Fruit fly (Drosophila melanogaster): ENCODE results near the gene CG9641.

CG9641 gene

dm6 chr2L:3001953-3002352 lies 25.3 kb upstream of the CG9641 start:
- TF ChIP-seq slp2 (GFP tag; optimal IDR thresholded peaks at IDR 0.05) (no peak), E2f2 (GFP tag; IDR thresholded peaks at IDR 0.05) (no peak), PHDP (tag; optimal IDR thresholded peaks at IDR 0.05) (no peak), Hr39 (optimal IDR thresholded peaks at IDR 0.05) (no peak), gem (tag; optimal IDR thresholded peaks at IDR 0.05) (peak; percentile 22), psq (GFP tag; optimal IDR thresholded peaks at IDR 0.05) (no peak), CG8359 (GFP tag; optimal IDR thresholded peaks at IDR 0.05; ENCODE audit: borderline replicate concordance) (no peak), Xrp1 (GFP tag; IDR thresholded peaks at IDR 0.05) (peak; percentile 9; the same call in 1 of the 2 replicates), CG8478 (optimal IDR thresholded peaks at IDR 0.05) (no peak), B-H1 (GFP tag; IDR thresholded peaks at IDR 0.05) (no peak), CG7928 (GFP tag; optimal IDR thresholded peaks at IDR 0.05) (no peak), Sox102F (GFP tag; optimal IDR thresholded peaks at IDR 0.05) (peak; percentile 13), CG12769 (tag; optimal IDR thresholded peaks at IDR 0.05) (no peak), so (GFP tag; IDR thresholded peaks at IDR 0.05) (no peak), seq (GFP tag; IDR thresholded peaks at IDR 0.05) (no peak), YL-1 (GFP tag; optimal IDR thresholded peaks at IDR 0.05) (no peak), Mad (GFP tag; optimal IDR thresholded peaks at IDR 0.05) (no peak), sens (GFP tag) (peak; percentile 50), CG15514 (GFP tag; optimal IDR thresholded peaks at IDR 0.05) (no peak), Atf6 (GFP tag; IDR thresholded peaks at IDR 0.05) (no peak), Ets65A (GFP tag) (peak; percentile 49)

dm6 chr2L:3000517-3000934 lies 23.9 kb upstream of the CG9641 start:
- TF ChIP-seq CG32532 (GFP tag; IDR thresholded peaks at IDR 0.05), result no peak
- peak; percentile 54; the same call in 1 of the 4 replicates for TF ChIP-seq Dll (GFP tag; IDR thresholded peaks at IDR 0.05; ENCODE audit: partially characterized antibody)
- 0 out of 2 replicates have a peak, but pooled peaks have one; percentile 35 for TF ChIP-seq sna (GFP tag; IDR thresholded peaks at IDR 0.05; ENCODE audit: partially characterized antibody)
- TF ChIP-seq tup (GFP tag; optimal IDR thresholded peaks at IDR 0.05), result no peak
- no peak for TF ChIP-seq pzg (GFP tag; optimal IDR thresholded peaks at IDR 0.05)
- no peak for TF ChIP-seq Hr39 (optimal IDR thresholded peaks at IDR 0.05)
- TF ChIP-seq Doc3 (GFP tag; IDR thresholded peaks at IDR 0.05; ENCODE audit: partially characterized antibody), result peak; percentile 49; the same call in 2 of the 3 replicates
- TF ChIP-seq kah (GFP tag; optimal IDR thresholded peaks at IDR 0.05), result peak; percentile 79
- no peak for TF ChIP-seq so (GFP tag; IDR thresholded peaks at IDR 0.05)
- TF ChIP-seq Mes4 (GFP tag; optimal IDR thresholded peaks at IDR 0.05), result no peak
- no peak for TF ChIP-seq hth (optimal IDR thresholded peaks at IDR 0.05)
- TF ChIP-seq amos (GFP tag; IDR thresholded peaks at IDR 0.05; ENCODE audit: partially characterized antibody), result peak; percentile 20; the same call in 1 of the 2 replicates
- peak; percentile 82 for TF ChIP-seq CG4360 (GFP tag; IDR thresholded peaks at IDR 0.05)
- no peak for TF ChIP-seq insv (GFP tag; optimal IDR thresholded peaks at IDR 0.05)
- TF ChIP-seq CG13775 (GFP tag; optimal IDR thresholded peaks at IDR 0.05), result no peak
- no peak for TF ChIP-seq Chrac-16 (GFP tag; optimal IDR thresholded peaks at IDR 0.05)
- peak; percentile 31; the same call in 1 of the 2 replicates for TF ChIP-seq CG2129 (GFP tag; IDR thresholded peaks at IDR 0.05; ENCODE audit: partially characterized antibody)
- TF ChIP-seq Oli (tag; optimal IDR thresholded peaks at IDR 0.05), result no peak
- peak; percentile 43 for TF ChIP-seq CG1832 (GFP tag; optimal IDR thresholded peaks at IDR 0.05)
- TF ChIP-seq D (optimal IDR thresholded peaks at IDR 0.05), result peak; percentile 91
- no peak for TF ChIP-seq D (GFP tag; optimal IDR thresholded peaks at IDR 0.05)
- no peak for TF ChIP-seq CG1529 (GFP tag; optimal IDR thresholded peaks at IDR 0.05)
- TF ChIP-seq CG6791 (GFP tag; IDR thresholded peaks at IDR 0.05; ENCODE audit: partially characterized antibody), result 0 out of 3 replicates have a peak, but pooled peaks have one; percentile 4
- no peak for TF ChIP-seq CG4820 (GFP tag; optimal IDR thresholded peaks at IDR 0.05)
- no peak for TF ChIP-seq tio (GFP tag; optimal IDR thresholded peaks at IDR 0.05)
- TF ChIP-seq CG31224 (GFP tag; IDR thresholded peaks at IDR 0.05), result no peak
- TF ChIP-seq CG16813 (GFP tag; IDR thresholded peaks at IDR 0.05; ENCODE audit: partially characterized antibody), result peak; percentile 31; the same call in 1 of the 3 replicates
- TF ChIP-seq Scr (GFP tag; IDR thresholded peaks at IDR 0.05; ENCODE audit: partially characterized antibody), result peak; percentile 57
- no peak for TF ChIP-seq HLH54F (GFP tag; optimal IDR thresholded peaks at IDR 0.05)
- TF ChIP-seq ac (GFP tag; optimal IDR thresholded peaks at IDR 0.05), result no peak
- TF ChIP-seq CG2199 (GFP tag; IDR thresholded peaks at IDR 0.05), result no peak
- TF ChIP-seq wek (GFP tag; optimal IDR thresholded peaks at IDR 0.05), result no peak

All from whole organism, embryonic.